Worm (Caenorhabditis elegans): Measurements from ENCODE around the gene F09A5.3.

ce11 chrX:13141440-13141839 lies at the start of gene F09A5.3:
- no peak for TF ChIP-seq dao-5 (tag; optimal IDR thresholded peaks at IDR 0.05)
- TF ChIP-seq W03F9.2 (tag; optimal IDR thresholded peaks at IDR 0.05) = no peak
